Worm (Caenorhabditis elegans): ENCODE data around the gene F14D2.5.

F14D2.5 gene

DNA sequence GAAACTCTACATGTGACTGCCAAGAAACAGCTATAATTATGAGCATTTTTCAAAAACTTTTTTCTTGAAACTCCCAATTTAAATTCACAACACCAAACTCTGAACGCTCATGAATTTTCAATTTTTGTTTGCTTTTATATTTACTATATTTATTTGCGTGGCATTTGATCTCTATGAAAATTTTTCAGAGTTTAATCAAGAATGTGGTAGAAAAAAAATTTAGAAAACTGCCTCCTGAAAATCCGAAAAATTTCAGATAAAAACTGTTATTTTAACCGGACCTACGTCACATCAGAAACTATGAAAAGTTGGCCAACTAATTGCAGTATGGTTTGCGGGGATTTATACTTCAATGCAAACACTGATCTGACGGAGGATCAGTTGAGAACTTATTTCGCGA is 8.3 kb upstream of the F14D2.5 start, which contains the start of gene irld-27:
TSS of gene irld-27 (plus strand) at position 301 of the 400 bp plus-strand sequence.
- TF ChIP-seq dmd-4 (tag; optimal IDR thresholded peaks at IDR 0.05) (no peak), mbf-1 (tag; optimal IDR thresholded peaks at IDR 0.05) (no peak), aly-2 (tag; optimal IDR thresholded peaks at IDR 0.05) (no peak), Y55F3AM.14 (GFP tag; optimal IDR thresholded peaks at IDR 0.05) (no peak), sma-3 (GFP tag; optimal IDR thresholded peaks at IDR 0.05) (no peak), ztf-4 (tag; optimal IDR thresholded peaks at IDR 0.05) (no peak), ama-1 (optimal IDR thresholded peaks at IDR 0.05) (no peak), ceh-82 (tag; optimal IDR thresholded peaks at IDR 0.05) (no peak), nhr-77 (tag; optimal IDR thresholded peaks at IDR 0.05) (no peak), elt-3 (tag; optimal IDR thresholded peaks at IDR 0.05) (no peak)

DNA sequence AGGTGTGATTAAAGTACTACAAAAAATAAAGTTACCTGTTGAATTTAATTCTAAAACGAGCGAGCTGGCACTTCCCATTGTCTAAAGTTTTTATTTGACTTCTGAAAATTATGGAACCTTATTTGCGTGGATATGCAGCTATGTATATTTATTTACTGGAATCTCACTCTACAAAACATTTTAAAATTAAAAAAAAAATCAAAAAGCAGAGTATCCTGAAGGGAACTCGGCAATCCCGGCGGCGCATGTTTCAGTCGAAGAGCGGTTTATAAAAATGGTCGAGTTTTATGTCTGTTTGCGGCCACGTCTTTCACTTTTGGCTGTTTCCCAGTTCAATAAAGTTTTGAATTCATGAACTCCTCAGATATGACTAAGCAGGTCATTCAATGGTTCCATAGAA is 3.3 kb upstream of the F14D2.5 start, which contains the start of gene F14D2.19:
TSS of gene F14D2.19 (minus strand) at position 101 of the 400 bp plus-strand sequence.
- TF ChIP-seq lin-39 (tag; optimal IDR thresholded peaks at IDR 0.05) (no peak), egl-27 (tag; optimal IDR thresholded peaks at IDR 0.05) (no peak), nhr-237 (tag; optimal IDR thresholded peaks at IDR 0.05) (no peak), nhr-25 (tag; optimal IDR thresholded peaks at IDR 0.05) (no peak), fos-1 (tag; optimal IDR thresholded peaks at IDR 0.05) (no peak)

DNA sequence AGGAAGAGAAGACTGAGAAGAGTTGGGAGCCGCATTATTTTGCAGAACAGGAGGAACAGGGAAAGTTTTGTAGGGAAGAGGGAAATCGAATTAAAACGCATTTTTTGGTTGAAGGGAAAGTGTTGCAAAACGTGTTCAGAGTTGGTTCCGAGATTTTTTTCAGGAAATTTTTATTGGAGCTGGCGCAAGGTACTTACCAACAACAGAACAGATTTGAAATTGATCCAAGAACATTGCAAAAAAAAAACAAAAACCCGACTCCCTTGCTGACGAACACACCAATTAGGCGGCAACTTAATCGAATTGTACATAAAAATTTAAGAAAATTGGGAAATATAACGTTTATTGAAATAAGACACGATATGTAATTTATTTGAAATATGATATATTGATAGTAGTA is 1.8 kb upstream of the F14D2.5 start, which contains the start of gene F14D2.7:
TSS of gene F14D2.7 (minus strand) at position 101 of the 400 bp plus-strand sequence.
- no peak for TF ChIP-seq sma-3 (GFP tag; optimal IDR thresholded peaks at IDR 0.05)
- no peak for TF ChIP-seq nhr-25 (tag; optimal IDR thresholded peaks at IDR 0.05)
- no peak for TF ChIP-seq F13H6.1 (tag; optimal IDR thresholded peaks at IDR 0.05)
- no peak for TF ChIP-seq ztf-11 (tag; optimal IDR thresholded peaks at IDR 0.05)
- TF ChIP-seq skn-1 (tag; optimal IDR thresholded peaks at IDR 0.05) = no peak
- no peak for TF ChIP-seq ama-1 (optimal IDR thresholded peaks at IDR 0.05)
- no peak for TF ChIP-seq ZK546.5 (tag; optimal IDR thresholded peaks at IDR 0.05)
- no peak for TF ChIP-seq peb-1 (tag; optimal IDR thresholded peaks at IDR 0.05)
- no peak for TF ChIP-seq nhr-77 (tag; optimal IDR thresholded peaks at IDR 0.05)
- no peak for TF ChIP-seq nhr-129 (tag; optimal IDR thresholded peaks at IDR 0.05)
- TF ChIP-seq zag-1 (tag; optimal IDR thresholded peaks at IDR 0.05) = no peak
- no peak for TF ChIP-seq ztf-4 (tag; optimal IDR thresholded peaks at IDR 0.05)
- no peak for TF ChIP-seq ceh-16 (tag; optimal IDR thresholded peaks at IDR 0.05)
- TF ChIP-seq unc-39 (tag; optimal IDR thresholded peaks at IDR 0.05) = no peak
- TF ChIP-seq lin-13 (GFP tag; optimal IDR thresholded peaks at IDR 0.05) = no peak

DNA sequence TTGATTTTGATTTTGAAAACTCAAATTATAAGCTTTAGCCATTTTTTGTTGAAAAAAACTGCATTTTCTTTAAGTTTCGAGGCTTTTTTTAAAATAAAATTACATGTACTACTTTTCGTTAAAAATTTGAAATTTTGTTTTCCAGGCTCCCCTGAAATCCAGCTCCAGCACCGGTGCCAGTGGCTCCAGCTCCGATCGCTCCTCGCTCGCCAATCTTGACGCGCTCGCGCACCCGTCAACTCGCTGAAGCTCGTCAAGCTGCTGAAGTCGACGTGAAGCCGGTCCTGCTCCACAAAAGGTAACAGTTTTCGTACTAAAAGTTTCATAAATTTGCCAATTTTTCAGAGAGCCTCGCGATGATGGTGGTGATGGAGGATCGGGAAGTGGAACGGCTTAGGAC is 467 bp downstream of the F14D2.5 start:
- TF ChIP-seq snpc-4 (tag; optimal IDR thresholded peaks at IDR 0.05) (no peak), unc-62 (GFP tag; optimal IDR thresholded peaks at IDR 0.05) (no peak), sem-4 (tag; optimal IDR thresholded peaks at IDR 0.05) (no peak), nhr-21 (tag; optimal IDR thresholded peaks at IDR 0.05) (no peak), zag-1 (tag; optimal IDR thresholded peaks at IDR 0.05) (no peak), nhr-10 (tag; optimal IDR thresholded peaks at IDR 0.05) (no peak), lin-13 (GFP tag; optimal IDR thresholded peaks at IDR 0.05) (no peak), unc-55 (GFP tag; optimal IDR thresholded peaks at IDR 0.05) (no peak), egl-27 (tag; optimal IDR thresholded peaks at IDR 0.05) (no peak), unc-39 (tag; optimal IDR thresholded peaks at IDR 0.05) (no peak), mab-5 (tag; optimal IDR thresholded peaks at IDR 0.05) (no peak), Y55F3AM.14 (GFP tag; optimal IDR thresholded peaks at IDR 0.05) (no peak), elt-3 (tag; optimal IDR thresholded peaks at IDR 0.05) (no peak), nhr-23 (tag; optimal IDR thresholded peaks at IDR 0.05) (no peak)

DNA sequence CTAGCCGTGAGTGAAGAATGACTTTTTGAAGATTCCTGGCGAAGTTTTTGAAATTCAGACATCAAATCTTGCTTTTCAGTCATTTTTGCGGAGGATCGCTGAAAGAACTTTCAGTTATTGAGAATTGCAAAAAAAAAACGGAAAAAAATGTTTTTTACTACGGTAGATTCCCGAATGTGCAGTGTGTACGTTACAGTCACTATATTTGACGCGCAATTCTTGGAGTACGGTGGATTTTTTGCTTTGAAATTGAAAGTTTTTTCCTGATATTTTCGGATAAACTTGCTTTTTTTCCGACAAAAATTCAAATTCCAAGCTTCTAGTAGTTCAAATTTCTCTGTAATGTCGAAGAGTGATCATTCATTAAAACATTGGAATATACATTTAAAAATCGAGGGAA is 1.6 kb downstream of the F14D2.5 start, which contains the start of gene F14D2.11:
TSS of gene F14D2.11 (minus strand) at position 101 of the 400 bp plus-strand sequence.
- TF ChIP-seq R02D3.7 (tag; optimal IDR thresholded peaks at IDR 0.05) = no peak
- TF ChIP-seq mdl-1 (tag; optimal IDR thresholded peaks at IDR 0.05) = no peak
- TF ChIP-seq nhr-237 (tag; optimal IDR thresholded peaks at IDR 0.05) = no peak
- TF ChIP-seq snpc-4 (tag; optimal IDR thresholded peaks at IDR 0.05) = no peak
- no peak for TF ChIP-seq sma-3 (GFP tag; optimal IDR thresholded peaks at IDR 0.05)
- no peak for TF ChIP-seq nhr-129 (tag; optimal IDR thresholded peaks at IDR 0.05)
- TF ChIP-seq fos-1 (tag; optimal IDR thresholded peaks at IDR 0.05) = no peak
- TF ChIP-seq nhr-6 (tag; optimal IDR thresholded peaks at IDR 0.05) = no peak
- TF ChIP-seq dmd-4 (tag; optimal IDR thresholded peaks at IDR 0.05) = no peak
- no peak for TF ChIP-seq mab-5 (tag; optimal IDR thresholded peaks at IDR 0.05)
- no peak for TF ChIP-seq nhr-25 (tag; optimal IDR thresholded peaks at IDR 0.05)
- TF ChIP-seq peb-1 (tag; optimal IDR thresholded peaks at IDR 0.05) = no peak
- no peak for TF ChIP-seq zag-1 (tag; optimal IDR thresholded peaks at IDR 0.05)
